Worm (Caenorhabditis elegans) whole organism, late embryonic: ENCODE measurements around the gene B0507.9.

Source experiments
- F13H6.1 ChIP-seq: sonication (generic microtip); optimal IDR thresholded peaks from 2 replicates; lab custom pipeline; 2016; ENCODE audit warnings: missing genetic modification characterization, missing compliant biosample characterization
- K09A11.1 ChIP-seq: sonication (generic microtip); optimal IDR thresholded peaks from 2 replicates; lab custom pipeline; 2017; ENCODE audit warnings: antibody characterized with exemption, mild to moderate bottlenecking, missing genetic modification characterization, missing compliant biosample characterization; ENCODE audit not compliant: insufficient read depth
- T23F11.4 ChIP-seq: fragments of 200-800 bp; sonication (Bioruptor generic); optimal IDR thresholded peaks from 2 replicates; lab custom pipeline; 2018; ENCODE audit warnings: mild to moderate bottlenecking, missing genetic modification characterization, missing compliant biosample characterization
- Y22D7AL.16 ChIP-seq: sonication (generic microtip); optimal IDR thresholded peaks from 2 replicates; lab custom pipeline; 2016; ENCODE audit warnings: missing genetic modification characterization, missing compliant biosample characterization
- ahr-1 ChIP-seq: sonication (generic microtip); optimal IDR thresholded peaks from 2 replicates; lab custom pipeline; 2016; ENCODE audit warnings: missing genetic modification characterization, missing compliant biosample characterization
- ceh-14 ChIP-seq: sonication (generic microtip); optimal IDR thresholded peaks from 2 replicates; lab custom pipeline; 2016; ENCODE audit warnings: missing genotype, missing genetic modification characterization, missing compliant biosample characterization
- ceh-18 ChIP-seq: sonication (generic microtip); optimal IDR thresholded peaks from 2 replicates; lab custom pipeline; 2016; ENCODE audit warnings: missing genetic modification characterization, missing compliant biosample characterization
- ceh-19 ChIP-seq: fragments of 200-800 bp; sonication (Bioruptor generic); optimal IDR thresholded peaks from 2 replicates; lab custom pipeline; 2018; ENCODE audit warnings: mild to moderate bottlenecking, missing genetic modification characterization, missing compliant biosample characterization
- ceh-2 ChIP-seq: sonication (generic microtip); optimal IDR thresholded peaks from 2 replicates; lab custom pipeline; 2016; ENCODE audit warnings: missing genotype, missing genetic modification characterization, missing compliant biosample characterization
- ceh-22 ChIP-seq: sonication (generic microtip); optimal IDR thresholded peaks from 2 replicates; lab custom pipeline; 2017; ENCODE audit warnings: missing biosample characterization, missing genetic modification characterization
- ceh-30 ChIP-seq: fragments of 150-350 bp; optimal IDR thresholded peaks from 2 replicates; lab custom pipeline; 2014; ENCODE audit warnings: missing biosample characterization, missing genetic modification characterization
- ceh-31 ChIP-seq: sonication (generic microtip); optimal IDR thresholded peaks from 2 replicates; lab custom pipeline; 2016; ENCODE audit warnings: missing genetic modification characterization, missing compliant biosample characterization
- ceh-34 ChIP-seq: sonication (generic microtip); optimal IDR thresholded peaks from 2 replicates; lab custom pipeline; 2016; ENCODE audit warnings: mild to moderate bottlenecking, missing genetic modification characterization, missing compliant biosample characterization
- ceh-45 ChIP-seq: fragments of 200-800 bp; sonication (Bioruptor generic); IDR thresholded peaks from 2 replicates; pipeline ENCODE4 v1.3.6; 2022; ENCODE audit warnings: missing genetic modification reagents, missing genetic modification characterization, missing compliant biosample characterization
- ceh-48 ChIP-seq: sonication (generic microtip); optimal IDR thresholded peaks from 2 replicates; lab custom pipeline; 2016; ENCODE audit warnings: missing genetic modification characterization, inconsistent platforms, missing compliant biosample characterization
- ceh-6 ChIP-seq: fragments of 200-800 bp; sonication (Bioruptor generic); optimal IDR thresholded peaks from 2 replicates; lab custom pipeline; 2018; ENCODE audit warnings: mild to moderate bottlenecking, missing genetic modification characterization, missing compliant biosample characterization
- ceh-9 ChIP-seq: sonication (generic microtip); optimal IDR thresholded peaks from 2 replicates; lab custom pipeline; 2016; ENCODE audit warnings: mild to moderate bottlenecking, missing genetic modification characterization, inconsistent platforms, missing compliant biosample characterization
- che-1 ChIP-seq: sonication (generic microtip); optimal IDR thresholded peaks from 2 replicates; lab custom pipeline; 2016; ENCODE audit warnings: mild to moderate bottlenecking, missing genetic modification characterization, missing compliant biosample characterization
- dmd-4 ChIP-seq: sonication (generic microtip); optimal IDR thresholded peaks from 2 replicates; lab custom pipeline; 2016; ENCODE audit warnings: borderline replicate concordance, missing genetic modification characterization, missing compliant biosample characterization
- dve-1 ChIP-seq: sonication (generic microtip); optimal IDR thresholded peaks from 2 replicates; lab custom pipeline; 2017; ENCODE audit warnings: antibody characterized with exemption, mild to moderate bottlenecking, missing genetic modification characterization, missing compliant biosample characterization
- elt-2 ChIP-seq: sonication (generic microtip); optimal IDR thresholded peaks from 2 replicates; lab custom pipeline; 2016; ENCODE audit warnings: missing genetic modification reagents, missing genetic modification characterization, missing compliant biosample characterization
- elt-4 ChIP-seq: sonication (generic microtip); optimal IDR thresholded peaks from 2 replicates; lab custom pipeline; 2016; ENCODE audit warnings: missing genetic modification characterization, missing compliant biosample characterization
- fax-1 ChIP-seq: sonication (generic microtip); optimal IDR thresholded peaks from 2 replicates; lab custom pipeline; 2016; ENCODE audit warnings: missing genotype, missing genetic modification characterization, missing compliant biosample characterization
- fkh-10 ChIP-seq: fragments of 150-350 bp; optimal IDR thresholded peaks from 2 replicates; lab custom pipeline; 2014; ENCODE audit warnings: missing biosample characterization, missing genetic modification reagents, missing genetic modification characterization
- fkh-6 ChIP-seq: sonication (generic microtip); optimal IDR thresholded peaks from 2 replicates; lab custom pipeline; 2016; ENCODE audit warnings: missing genetic modification characterization, missing compliant biosample characterization
- gmeb-2 ChIP-seq: sonication (generic microtip); optimal IDR thresholded peaks from 2 replicates; lab custom pipeline; 2016; ENCODE audit warnings: missing genetic modification characterization, inconsistent platforms, missing compliant biosample characterization
- hlh-13 ChIP-seq: fragments of 200-800 bp; sonication (Bioruptor generic); optimal IDR thresholded peaks from 2 replicates; lab custom pipeline; 2018; ENCODE audit warnings: mild to moderate bottlenecking, missing genetic modification characterization, missing compliant biosample characterization
- hlh-15 ChIP-seq: sonication (generic microtip); optimal IDR thresholded peaks from 2 replicates; lab custom pipeline; 2016; ENCODE audit warnings: missing genetic modification characterization, missing compliant biosample characterization
- hlh-30 ChIP-seq: sonication (generic microtip); optimal IDR thresholded peaks from 2 replicates; lab custom pipeline; 2017; ENCODE audit warnings: antibody characterized with exemption, missing genetic modification characterization, missing compliant biosample characterization; ENCODE audit not compliant: insufficient read depth
- madf-2 ChIP-seq: sonication (generic microtip); optimal IDR thresholded peaks from 2 replicates; lab custom pipeline; 2017; ENCODE audit warnings: missing genetic modification characterization, missing compliant biosample characterization
- mec-3 ChIP-seq: sonication (generic microtip); optimal IDR thresholded peaks from 2 replicates; lab custom pipeline; 2016; ENCODE audit warnings: borderline replicate concordance, missing genetic modification characterization, missing compliant biosample characterization
- nfya-1 ChIP-seq: sonication (generic microtip); optimal IDR thresholded peaks from 2 replicates; lab custom pipeline; 2017; ENCODE audit warnings: missing genetic modification characterization, mild to moderate bottlenecking, missing compliant biosample characterization, antibody characterized with exemption, moderate library complexity
- npax-4 ChIP-seq: sonication (generic microtip); optimal IDR thresholded peaks from 2 replicates; lab custom pipeline; 2016; ENCODE audit warnings: missing genetic modification characterization, missing compliant biosample characterization
- odd-2 ChIP-seq: sonication (generic microtip); optimal IDR thresholded peaks from 2 replicates; lab custom pipeline; 2017; ENCODE audit warnings: antibody characterized with exemption, mild to moderate bottlenecking, missing genetic modification characterization, missing compliant biosample characterization
- pag-3 ChIP-seq: sonication (generic microtip); optimal IDR thresholded peaks from 2 replicates; lab custom pipeline; 2016; ENCODE audit warnings: missing compliant biosample characterization, missing genetic modification characterization, borderline replicate concordance
- pha-4 ChIP-seq: fragments of 150-350 bp; optimal IDR thresholded peaks from 2 replicates; lab custom pipeline; 2018; ENCODE audit warnings: missing biosample characterization, missing genetic modification reagents, missing genetic modification characterization
- sox-2 ChIP-seq: fragments of 200-800 bp; sonication (Bioruptor generic); IDR thresholded peaks from 2 replicates; pipeline ENCODE4 v1.3.6; 2022; ENCODE audit warnings: missing genetic modification reagents, missing genetic modification characterization, missing compliant biosample characterization
- syd-9 ChIP-seq: sonication (generic microtip); optimal IDR thresholded peaks from 2 replicates; lab custom pipeline; 2016; ENCODE audit warnings: mild to moderate bottlenecking, missing genetic modification characterization, moderate library complexity, missing compliant biosample characterization
- tbx-2 ChIP-seq: sonication (generic microtip); optimal IDR thresholded peaks from 2 replicates; lab custom pipeline; 2016; ENCODE audit warnings: missing genetic modification characterization, missing compliant biosample characterization
- tbx-7 ChIP-seq: sonication (generic microtip); optimal IDR thresholded peaks from 2 replicates; lab custom pipeline; 2016; ENCODE audit warnings: missing genotype, missing genetic modification characterization, missing compliant biosample characterization
- ttx-3 ChIP-seq: sonication (generic microtip); optimal IDR thresholded peaks from 2 replicates; lab custom pipeline; 2016; ENCODE audit warnings: missing genetic modification reagents, missing genetic modification characterization, missing compliant biosample characterization
- unc-3 ChIP-seq, 2 experiments: fragments of 200-800 bp in 1 of 2; sonication (Bioruptor generic) in 1 of 2; sonication (generic microtip) in 1 of 2; conservative IDR thresholded peaks in 1 of 2; optimal IDR thresholded peaks in 1 of 2; 2 replicates each; pipeline versions ENCODE4 v1.3.6 to Lab custom; 2016 to 2022; ENCODE audit warnings: missing compliant biosample characterization in 2 of 2, missing genetic modification characterization in 2 of 2, missing genetic modification reagents in 1 of 2
- unc-42 ChIP-seq: sonication (generic microtip); optimal IDR thresholded peaks from 2 replicates; lab custom pipeline; 2016; ENCODE audit warnings: missing genotype, missing genetic modification characterization, missing compliant biosample characterization

Gene B0507.9

DNA sequence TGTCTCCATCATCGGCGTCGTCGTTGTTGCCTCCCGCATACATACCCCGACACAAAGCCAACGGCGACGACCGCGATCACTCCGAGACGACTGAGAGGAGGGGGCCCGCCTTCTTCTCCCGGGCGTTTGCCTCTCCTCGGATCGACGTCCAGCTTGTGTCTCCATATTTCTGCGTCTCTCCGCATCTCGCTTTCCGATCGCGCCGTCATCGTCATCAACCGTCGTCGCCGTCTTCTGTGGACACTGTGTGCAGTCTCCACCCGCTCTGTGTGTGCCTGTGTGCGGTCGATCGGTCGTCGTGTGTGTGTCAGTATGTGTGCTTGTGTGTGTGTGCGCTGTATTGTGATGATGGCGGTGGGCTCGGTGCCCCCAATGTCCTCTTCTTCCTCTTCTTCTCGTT lies 19.7 kb upstream of the B0507.9 start (continued):
- TF ChIP-seq tbx-7, result no peak
- peak; percentile 50 for TF ChIP-seq ceh-6
- TF ChIP-seq K09A11.1, result no peak
- TF ChIP-seq mec-3 (tag; lab: Kevin White, UChicago), result no peak
- TF ChIP-seq tbx-2 (tag; lab: Kevin White, UChicago), result peak; percentile 88
- peak; percentile 1 for TF ChIP-seq fax-1
- TF ChIP-seq unc-42, result no peak
- TF ChIP-seq unc-3 (GFP tag; conservative IDR thresholded peaks at IDR 0.05; lab: Robert Waterston, UW), result no peak
- no peak for TF ChIP-seq unc-3 (tag; optimal IDR thresholded peaks at IDR 0.05; lab: Kevin White, UChicago)
- peak; percentile 27 for TF ChIP-seq ceh-48 (tag; lab: Kevin White, UChicago)
- peak; percentile 37 for TF ChIP-seq elt-2 (tag; lab: Kevin White, UChicago)
- TF ChIP-seq madf-2 (tag; lab: Kevin White, UChicago), result no peak
- no peak for TF ChIP-seq pha-4 (tag; lab: Kevin White, UChicago)
- TF ChIP-seq che-1 (tag; lab: Kevin White, UChicago), result peak; percentile 44
- TF ChIP-seq hlh-13, result peak; percentile 41
- TF ChIP-seq odd-2 (tag; lab: Kevin White, UChicago), result no peak
- peak; percentile 73 for TF ChIP-seq ceh-34 (tag; lab: Kevin White, UChicago)
- no peak for TF ChIP-seq npax-4
- no peak for TF ChIP-seq ceh-45 (GFP tag; lab: Robert Waterston, UW)
- TF ChIP-seq hlh-15 (tag; lab: Kevin White, UChicago), result no peak
- no peak for TF ChIP-seq ceh-19
- TF ChIP-seq sox-2 (GFP tag; lab: Robert Waterston, UW), result no peak
- no peak for TF ChIP-seq dmd-4 (tag; lab: Kevin White, UChicago)
- TF ChIP-seq ceh-18 (tag; lab: Kevin White, UChicago), result peak; percentile 71
- no peak for TF ChIP-seq fkh-10 (GFP tag; lab: Kevin White, UChicago)
- TF ChIP-seq T23F11.4 (GFP tag; lab: Kevin White, UChicago), result no peak
- TF ChIP-seq dve-1 (tag; lab: Kevin White, UChicago), result peak; percentile 46
- TF ChIP-seq F13H6.1, result peak; percentile 11
- no peak for TF ChIP-seq pag-3
- TF ChIP-seq ceh-30, result peak; percentile 14
- peak; percentile 73 for TF ChIP-seq ceh-31
- TF ChIP-seq ttx-3 (tag; lab: Kevin White, UChicago), result no peak
- TF ChIP-seq syd-9, result peak; percentile 83
- TF ChIP-seq elt-4, result no peak
- no peak for TF ChIP-seq gmeb-2 (tag; lab: Kevin White, UChicago)
- peak; percentile 27 for TF ChIP-seq ceh-14
- no peak for TF ChIP-seq ceh-9 (tag; lab: Kevin White, UChicago)

DNA sequence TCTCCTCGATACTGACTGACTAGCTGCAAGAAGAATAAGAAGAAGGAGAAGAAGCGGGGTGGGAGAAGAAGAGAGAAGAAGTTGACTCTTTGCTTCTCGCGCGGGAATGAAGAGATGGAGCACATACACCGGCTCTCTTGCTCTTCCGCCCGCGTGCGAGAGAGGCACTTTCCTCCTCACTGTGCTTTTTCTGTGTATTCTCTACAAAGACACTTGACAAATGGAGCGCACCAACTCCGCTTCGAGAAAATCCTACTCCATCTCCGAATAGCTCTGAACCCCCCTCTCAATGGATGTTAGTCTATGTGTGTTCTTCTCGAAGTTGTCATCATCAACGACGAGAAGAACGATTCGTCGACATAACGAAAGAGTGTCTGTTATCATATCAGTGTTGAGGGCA lies 18.6 kb upstream of the B0507.9 start:
- no peak for TF ChIP-seq ceh-9 (tag; lab: Kevin White, UChicago)
- TF ChIP-seq dve-1 (tag; lab: Kevin White, UChicago), result peak; percentile 2
- TF ChIP-seq tbx-2 (tag; lab: Kevin White, UChicago), result peak; percentile 43
- no peak for TF ChIP-seq ceh-18 (tag; lab: Kevin White, UChicago)
- TF ChIP-seq ceh-31, result peak; percentile 24
- no peak for TF ChIP-seq hlh-30 (tag; lab: Kevin White, UChicago)
- TF ChIP-seq nfya-1, result peak; percentile 29
- TF ChIP-seq elt-2 (tag; lab: Kevin White, UChicago), result peak; percentile 47
- no peak for TF ChIP-seq fkh-6 (tag; lab: Kevin White, UChicago)
- TF ChIP-seq ceh-22 (tag; lab: Kevin White, UChicago), result peak; percentile 93
- peak; percentile 47 for TF ChIP-seq ceh-2 (tag; lab: Kevin White, UChicago)
- no peak for TF ChIP-seq Y22D7AL.16 (tag; lab: Kevin White, UChicago)
- TF ChIP-seq ahr-1 (tag; lab: Kevin White, UChicago), result no peak
